Worm (Caenorhabditis elegans) whole organism, dauer: ENCODE measurements around the gene Y22D7AL.10.

Experiments used
- unc-62 ChIP-seq: sonication (generic microtip); optimal IDR thresholded peaks from 2 replicates; lab custom pipeline; 2017; ENCODE audit warnings: missing biosample characterization, missing genetic modification reagents, missing genetic modification characterization

Gene Y22D7AL.10

ce11 chrIII:1598927-1599326 lies 19.8 kb downstream of the Y22D7AL.10 start:
- TF ChIP-seq unc-62, result no peak

ce11 chrIII:1591681-1592080 lies 27.0 kb downstream of the Y22D7AL.10 start:
- no peak for TF ChIP-seq unc-62

ce11 chrIII:1584216-1584715 lies 34.5 kb downstream of the Y22D7AL.10 start:
- TF ChIP-seq unc-62, result no peak

ce11 chrIII:1583529-1583928 lies 35.2 kb downstream of the Y22D7AL.10 start:
- no peak for TF ChIP-seq unc-62

- TF ChIP-seq unc-62, result no peak
Observed at ce11 chrIII:1580142-1580541, 38.6 kb downstream of the Y22D7AL.10 start.

- no peak for TF ChIP-seq unc-62
Observed at ce11 chrIII:1579001-1579400, 39.7 kb downstream of the Y22D7AL.10 start.

- TF ChIP-seq unc-62, result no peak
Observed at ce11 chrIII:1578566-1578965, 40.2 kb downstream of the Y22D7AL.10 start.

- no peak for TF ChIP-seq unc-62
Observed at ce11 chrIII:1576451-1576850, 42.3 kb downstream of the Y22D7AL.10 start, which contains the start of gene Y22D7AL.7. Gene Y22D7AL.7 (plus strand): TSS chrIII:1576751.

- no peak for TF ChIP-seq unc-62
Observed at ce11 chrIII:1575651-1576050, 43.1 kb downstream of the Y22D7AL.10 start.

- TF ChIP-seq unc-62, result no peak
Observed at ce11 chrIII:1570006-1570405, 48.7 kb downstream of the Y22D7AL.10 start, which contains the start of gene rep-1. Gene rep-1 (plus strand): TSS chrIII:1570306.
